Fruit fly (Drosophila melanogaster): ENCODE results near the gene Acox3.

Gene Acox3

DNA sequence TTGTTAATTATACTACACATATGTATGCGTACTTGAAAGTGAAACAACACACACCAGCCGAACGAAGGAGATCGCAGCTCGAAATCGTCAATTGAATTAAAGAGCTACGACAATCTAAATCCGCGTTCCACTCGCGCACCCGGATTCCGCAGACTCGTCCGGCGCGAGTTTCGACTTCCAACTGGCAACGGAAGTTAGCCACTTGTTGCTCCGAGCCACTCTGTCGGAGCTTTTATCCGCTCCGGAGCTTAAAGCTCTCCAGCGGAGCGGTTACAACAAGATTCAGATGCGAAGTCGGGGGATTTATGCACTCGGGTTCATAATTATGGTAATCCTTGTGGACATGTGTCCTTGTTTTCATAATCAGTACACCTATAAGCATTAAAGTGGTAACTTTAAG, 17.3 kb upstream of the Acox3 start, which contains the start of gene Rchy1 (continued):
- TF ChIP-seq usp (GFP tag; optimal IDR thresholded peaks at IDR 0.05) (no peak), CG2120 (GFP tag; optimal IDR thresholded peaks at IDR 0.05) (no peak), CG1832 (GFP tag; optimal IDR thresholded peaks at IDR 0.05) (no peak), Vsx1 (GFP tag; optimal IDR thresholded peaks at IDR 0.05) (peak; percentile 5), CG14014 (GFP tag; IDR thresholded peaks at IDR 0.05) (peak; percentile 12; the same call in 1 of the 2 replicates), CG10543 (GFP tag; optimal IDR thresholded peaks at IDR 0.05) (peak; percentile 33), Dbx (GFP tag; IDR thresholded peaks at IDR 0.05) (peak; percentile 36; the same call in 2 of the 3 replicates), Hand (GFP tag; optimal IDR thresholded peaks at IDR 0.05) (peak; percentile 40), Pdp1 (GFP tag; optimal IDR thresholded peaks at IDR 0.05) (peak in 1 of 2 experiments; percentile 8), bowl (GFP tag; IDR thresholded peaks at IDR 0.05) (0 out of 2 replicates have a peak, but pooled peaks have one; percentile 12), CG15269 (tag; optimal IDR thresholded peaks at IDR 0.05) (peak; percentile 33), CG17328 (GFP tag; IDR thresholded peaks at IDR 0.05) (0 out of 2 replicates have a peak, but pooled peaks have one; percentile 13), toy (GFP tag; IDR thresholded peaks at IDR 0.05) (no peak), CG8924 (tag; optimal IDR thresholded peaks at IDR 0.05) (no peak), CG16779 (GFP tag; IDR thresholded peaks at IDR 0.05) (0 out of 2 replicates have a peak, but pooled peaks have one; percentile 18), az2 (GFP tag; optimal IDR thresholded peaks at IDR 0.05) (no peak), CG14710 (tag; optimal IDR thresholded peaks at IDR 0.05) (no peak), ato (GFP tag; IDR thresholded peaks at IDR 0.05; ENCODE audit: partially characterized antibody) (peak; percentile 49; the same call in 1 of the 2 replicates), prd (optimal IDR thresholded peaks at IDR 0.05) (no peak), prd (GFP tag; IDR thresholded peaks at IDR 0.05) (no peak), CG15514 (GFP tag; optimal IDR thresholded peaks at IDR 0.05) (peak; percentile 64), CG10147 (GFP tag; optimal IDR thresholded peaks at IDR 0.05) (peak; percentile 32), rib (GFP tag; IDR thresholded peaks at IDR 0.05) (0 out of 2 replicates have a peak, but pooled peaks have one; percentile 37), Mad (GFP tag; optimal IDR thresholded peaks at IDR 0.05) (no peak), HLH3B (GFP tag; IDR thresholded peaks at IDR 0.05) (no peak; the same call in 1 of the 2 replicates), nau (GFP tag; optimal IDR thresholded peaks at IDR 0.05) (peak; percentile 20), CG11695 (GFP tag; IDR thresholded peaks at IDR 0.05) (0 out of 3 replicates have a peak, but pooled peaks have one; percentile 19), lbe (GFP tag; optimal IDR thresholded peaks at IDR 0.05) (no peak), ftz-f1 (GFP tag; optimal IDR thresholded peaks at IDR 0.05) (peak; percentile 25), crol (GFP tag; IDR thresholded peaks at IDR 0.05) (no peak), CG4360 (GFP tag; IDR thresholded peaks at IDR 0.05) (no peak), pzg (GFP tag; optimal IDR thresholded peaks at IDR 0.05) (peak; percentile 0), Rfx (GFP tag; IDR thresholded peaks at IDR 0.05) (peak; percentile 45; the same call in 1 of the 2 replicates), CG8944 (GFP tag; optimal IDR thresholded peaks at IDR 0.05) (no peak), stc (GFP tag; IDR thresholded peaks at IDR 0.05) (peak; percentile 61; the same call in 1 of the 2 replicates), CG12155 (GFP tag; optimal IDR thresholded peaks at IDR 0.05) (no peak), chm (GFP tag; IDR thresholded peaks at IDR 0.05) (peak; percentile 77; the same call in 1 of the 2 replicates), kah (GFP tag; optimal IDR thresholded peaks at IDR 0.05) (peak; percentile 98), CG34376 (GFP tag; optimal IDR thresholded peaks at IDR 0.05) (peak; percentile 82), CG8290 (GFP tag; optimal IDR thresholded peaks at IDR 0.05) (no peak), CG8290 (tag; optimal IDR thresholded peaks at IDR 0.05) (peak in 1 of 2 experiments; percentile 68), gro (GFP tag; optimal IDR thresholded peaks at IDR 0.05) (peak; percentile 54), B-H1 (GFP tag; IDR thresholded peaks at IDR 0.05) (no peak; the same call in 2 of the 3 replicates), CG13894 (tag; optimal IDR thresholded peaks at IDR 0.05) (peak; percentile 72), Poxn (GFP tag; IDR thresholded peaks at IDR 0.05) (no peak), grau (tag; optimal IDR thresholded peaks at IDR 0.05) (peak; percentile 14), gsb-n (tag; optimal IDR thresholded peaks at IDR 0.05) (no peak), Hr51 (GFP tag; optimal IDR thresholded peaks at IDR 0.05) (no peak), CG12219 (GFP tag; optimal IDR thresholded peaks at IDR 0.05) (peak; percentile 36), pan (optimal IDR thresholded peaks at IDR 0.05) (no peak), pan (GFP tag; optimal IDR thresholded peaks at IDR 0.05 in 1 of 2, IDR thresholded peaks at IDR 0.05 in 1 of 2) (peak in 1 of 2 experiments; percentile 27), CTCF (GFP tag; optimal IDR thresholded peaks at IDR 0.05) (peak; percentile 36)

Data from whole organism, embryonic.